Worm (Caenorhabditis elegans) whole organism, L3 larva: ENCODE measurements around the gene trcs-1.

Experiments used
- ceh-16 ChIP-seq: sonication (generic microtip); optimal IDR thresholded peaks from 2 replicates; lab custom pipeline; 2017; ENCODE audit warnings: missing biosample characterization, missing genetic modification characterization
- ceh-28 ChIP-seq: fragments of 150-350 bp; optimal IDR thresholded peaks from 2 replicates; lab custom pipeline; 2014; ENCODE audit warnings: missing biosample characterization, missing genetic modification reagents, missing genetic modification characterization
- ceh-82 ChIP-seq: fragments of 150-350 bp; optimal IDR thresholded peaks from 2 replicates; lab custom pipeline; 2014; ENCODE audit warnings: missing biosample characterization, missing genetic modification characterization
- daf-12 ChIP-seq: fragments of 150-350 bp; optimal IDR thresholded peaks from 2 replicates; lab custom pipeline; 2014; ENCODE audit warnings: missing biosample characterization, missing genetic modification reagents, missing genetic modification characterization
- egl-27 ChIP-seq: sonication (generic microtip); optimal IDR thresholded peaks from 4 replicates; lab custom pipeline; 2017; ENCODE audit warnings: missing biosample characterization, missing genetic modification reagents, missing genetic modification characterization
- egl-5 ChIP-seq: fragments of 150-350 bp; optimal IDR thresholded peaks from 2 replicates; lab custom pipeline; 2017; ENCODE audit warnings: missing biosample characterization, missing genetic modification reagents, missing genetic modification characterization, inconsistent platforms
- elt-1 ChIP-seq: fragments of 150-350 bp; optimal IDR thresholded peaks from 2 replicates; lab custom pipeline; 2014; ENCODE audit warnings: missing biosample characterization, missing genetic modification characterization
- elt-2 ChIP-seq: sonication (generic microtip); optimal IDR thresholded peaks from 2 replicates; lab custom pipeline; 2016; ENCODE audit warnings: missing genetic modification reagents, mild to moderate bottlenecking, missing genetic modification characterization, missing compliant biosample characterization
- elt-3 ChIP-seq, 3 experiments: fragments of 150-350 bp in 1 of 3; sonication (generic microtip) in 2 of 3; optimal IDR thresholded peaks; 2 replicates in 2 of 3; 4 replicates in 1 of 3; lab custom pipeline; 2014 to 2017; ENCODE audit warnings: missing biosample characterization in 3 of 3, missing genetic modification characterization in 3 of 3
- eor-1 ChIP-seq, 2 experiments: fragments of 150-350 bp; optimal IDR thresholded peaks; 2 replicates each; lab custom pipeline; 2014 to 2018; ENCODE audit warnings: missing biosample characterization in 2 of 2, missing genetic modification characterization in 2 of 2
- fkh-2 ChIP-seq: fragments of 150-350 bp; optimal IDR thresholded peaks from 2 replicates; lab custom pipeline; 2014; ENCODE audit warnings: missing biosample characterization, missing genetic modification reagents, missing genetic modification characterization
- hmg-11 ChIP-seq: sonication (generic microtip); optimal IDR thresholded peaks from 2 replicates; lab custom pipeline; 2016; ENCODE audit warnings: missing genetic modification characterization, missing compliant biosample characterization
- lin-15B ChIP-seq: fragments of 150-350 bp; optimal IDR thresholded peaks from 2 replicates; lab custom pipeline; 2014; ENCODE audit warnings: missing biosample characterization, missing genetic modification characterization
- lsy-12 ChIP-seq: sonication (generic microtip); optimal IDR thresholded peaks from 2 replicates; lab custom pipeline; 2016; ENCODE audit warnings: mild to moderate bottlenecking, missing genetic modification characterization, missing compliant biosample characterization
- mdl-1 ChIP-seq: fragments of 150-350 bp; optimal IDR thresholded peaks from 2 replicates; lab custom pipeline; 2014; ENCODE audit warnings: missing biosample characterization, missing genetic modification characterization
- mml-1 ChIP-seq: fragments of 150-350 bp; sonication (generic microtip); optimal IDR thresholded peaks from 3 replicates; lab custom pipeline; 2014; ENCODE audit warnings: missing biosample characterization, missing genetic modification characterization
- nfya-1 ChIP-seq: sonication (generic microtip); optimal IDR thresholded peaks from 2 replicates; lab custom pipeline; 2017; ENCODE audit warnings: missing genetic modification characterization, mild to moderate bottlenecking, missing compliant biosample characterization, antibody characterized with exemption, moderate library complexity; ENCODE audit not compliant: insufficient read depth
- nhr-12 ChIP-seq: fragments of 150-350 bp; optimal IDR thresholded peaks from 2 replicates; lab custom pipeline; 2014; ENCODE audit warnings: missing biosample characterization, missing genetic modification characterization
- nhr-23 ChIP-seq: fragments of 150-350 bp; optimal IDR thresholded peaks from 2 replicates; lab custom pipeline; 2014; ENCODE audit warnings: missing biosample characterization, missing genetic modification reagents, missing genetic modification characterization
- nhr-237 ChIP-seq: fragments of 150-350 bp; optimal IDR thresholded peaks from 2 replicates; lab custom pipeline; 2014; ENCODE audit warnings: missing biosample characterization, missing genetic modification characterization
- nhr-25 ChIP-seq: sonication (generic microtip); optimal IDR thresholded peaks from 2 replicates; lab custom pipeline; 2017; ENCODE audit warnings: missing biosample characterization, missing genetic modification characterization
- nhr-28 ChIP-seq: fragments of 150-350 bp; optimal IDR thresholded peaks from 2 replicates; lab custom pipeline; 2014; ENCODE audit warnings: missing biosample characterization, missing genetic modification characterization
- nhr-67 ChIP-seq: fragments of 150-350 bp; optimal IDR thresholded peaks from 2 replicates; lab custom pipeline; 2014; ENCODE audit warnings: missing biosample characterization, missing genetic modification characterization
- nhr-77 ChIP-seq: fragments of 150-350 bp; optimal IDR thresholded peaks from 2 replicates; lab custom pipeline; 2014; ENCODE audit warnings: missing biosample characterization, missing genetic modification characterization
- sea-2 ChIP-seq: fragments of 150-350 bp; sonication (generic microtip); optimal IDR thresholded peaks from 4 replicates; lab custom pipeline; 2014; ENCODE audit warnings: missing biosample characterization, missing genetic modification reagents, missing genetic modification characterization
- skn-1 ChIP-seq: fragments of 150-350 bp; optimal IDR thresholded peaks from 2 replicates; lab custom pipeline; 2014; ENCODE audit warnings: missing biosample characterization, missing genetic modification characterization
- tbx-2 ChIP-seq: sonication (generic microtip); optimal IDR thresholded peaks from 2 replicates; lab custom pipeline; 2016; ENCODE audit warnings: mild to moderate bottlenecking, missing genetic modification characterization, missing compliant biosample characterization
- unc-39 ChIP-seq: sonication (generic microtip); optimal IDR thresholded peaks from 4 replicates; lab custom pipeline; 2017; ENCODE audit warnings: missing biosample characterization, missing genetic modification characterization
- unc-62 ChIP-seq: fragments of 150-350 bp; sonication (generic microtip); optimal IDR thresholded peaks from 4 replicates; lab custom pipeline; 2014; ENCODE audit warnings: missing biosample characterization, missing genetic modification reagents, missing genetic modification characterization
- zag-1 ChIP-seq: fragments of 150-350 bp; optimal IDR thresholded peaks from 2 replicates; lab custom pipeline; 2014; ENCODE audit warnings: missing biosample characterization, missing genetic modification characterization
- ztf-11 ChIP-seq: fragments of 150-350 bp; optimal IDR thresholded peaks from 2 replicates; lab custom pipeline; 2014; ENCODE audit warnings: missing biosample characterization, missing genetic modification characterization
- ztf-4 ChIP-seq: fragments of 150-350 bp; optimal IDR thresholded peaks from 2 replicates; lab custom pipeline; 2014; ENCODE audit warnings: missing biosample characterization, missing genetic modification characterization

Gene trcs-1

DNA sequence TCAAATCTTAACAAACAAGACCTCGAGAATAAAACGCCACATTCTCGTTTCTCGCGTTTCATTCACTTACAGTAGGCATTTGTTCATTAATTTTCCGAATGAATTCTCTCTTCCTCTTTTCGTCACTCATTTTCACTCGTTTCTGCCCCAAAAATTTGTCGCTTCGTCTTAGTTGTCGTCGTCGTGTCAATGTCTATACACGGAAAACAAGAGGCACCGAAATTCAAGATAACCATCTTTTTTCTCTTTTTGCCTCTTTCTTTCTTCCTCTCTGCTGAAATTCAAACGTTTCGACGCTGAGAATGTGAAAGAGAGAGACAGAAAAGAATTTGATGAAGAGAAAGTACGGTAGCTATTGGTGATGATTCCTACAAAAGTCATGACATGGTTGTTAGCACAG lies 29.4 kb upstream of the trcs-1 start:
- TF ChIP-seq daf-12 (tag; lab: Kevin White, UChicago) = no peak
- no peak for TF ChIP-seq fkh-2
- no peak for TF ChIP-seq nhr-77 (tag; lab: Kevin White, UChicago)
- no peak for TF ChIP-seq elt-2 (tag; lab: Kevin White, UChicago)
- no peak for TF ChIP-seq mml-1 (tag; lab: Kevin White, UChicago)
- no peak for TF ChIP-seq ztf-11
- no peak for TF ChIP-seq ceh-82 (tag; lab: Kevin White, UChicago)
- no peak for TF ChIP-seq nfya-1 (tag; lab: Kevin White, UChicago)
- TF ChIP-seq nhr-25 (tag; lab: Kevin White, UChicago) = peak; percentile 61
- no peak for TF ChIP-seq unc-62 (GFP tag; lab: Kevin White, UChicago)
- TF ChIP-seq elt-1 (tag; lab: Kevin White, UChicago) = peak; percentile 99
- TF ChIP-seq nhr-23 (tag; lab: Kevin White, UChicago) = peak; percentile 9
- TF ChIP-seq nhr-237 (tag; lab: Kevin White, UChicago) = no peak
- TF ChIP-seq tbx-2 (tag; lab: Kevin White, UChicago) = no peak
- no peak for TF ChIP-seq skn-1
- no peak for TF ChIP-seq zag-1 (tag; lab: Kevin White, UChicago)
- no peak for TF ChIP-seq unc-39

DNA sequence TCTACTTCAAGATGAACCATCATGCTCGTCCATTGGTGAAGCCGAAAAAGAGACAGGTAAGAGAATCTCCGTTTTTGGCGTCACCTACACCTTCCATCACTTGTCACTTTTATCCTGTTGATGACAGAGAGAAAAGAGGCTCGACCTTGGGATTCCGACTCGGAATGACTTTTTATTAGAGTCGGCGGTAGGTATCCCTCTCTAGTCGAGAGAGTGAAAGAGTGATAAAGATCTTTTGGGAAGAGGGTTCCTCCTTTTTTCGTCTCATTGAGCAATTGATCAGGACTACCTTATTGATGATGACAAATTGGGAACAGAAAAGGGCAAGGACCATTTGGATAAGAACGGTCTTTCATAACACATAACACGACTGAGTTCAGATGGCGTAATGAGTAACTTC lies 28.7 kb upstream of the trcs-1 start:
- TF ChIP-seq nfya-1 (tag; lab: Kevin White, UChicago) (no peak), fkh-2 (no peak), nhr-67 (tag; lab: Kevin White, UChicago) (no peak), ztf-4 (tag; lab: Kevin White, UChicago) (no peak), elt-1 (tag; lab: Kevin White, UChicago) (peak; percentile 96)
- TF ChIP-seq, all 47 proteins: peak for 1

DNA sequence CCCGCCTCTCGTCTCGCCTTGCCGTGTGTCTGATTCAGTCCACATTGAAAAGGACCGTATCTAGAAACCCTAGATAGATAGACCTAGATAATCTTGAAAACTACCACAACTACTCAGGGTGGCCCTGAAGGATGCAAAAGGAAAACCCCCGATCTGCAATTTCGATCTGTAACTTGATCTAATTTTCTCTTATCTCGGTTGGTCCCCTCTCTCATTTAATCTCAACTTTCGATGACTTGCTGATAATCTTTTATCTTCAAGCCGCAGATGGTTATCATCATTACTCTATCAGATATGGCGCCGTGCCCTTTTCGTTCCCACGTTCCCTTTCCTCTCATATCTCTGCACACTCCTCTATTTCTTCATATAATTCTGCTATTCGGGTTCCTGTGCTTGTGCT lies 26.9 kb upstream of the trcs-1 start:
- peak; percentile 86 for TF ChIP-seq nhr-23 (tag; lab: Kevin White, UChicago)
- TF ChIP-seq elt-1 (tag; lab: Kevin White, UChicago) = peak; percentile 100
- peak; percentile 47 for TF ChIP-seq ceh-16
- no peak for TF ChIP-seq elt-3 (tag; optimal IDR thresholded peaks at IDR 0.05; lab: Kevin White, UChicago)
- peak; percentile 23 for TF ChIP-seq lsy-12 (tag; lab: Kevin White, UChicago)
- no peak for TF ChIP-seq egl-5 (tag; lab: Kevin White, UChicago)
- TF ChIP-seq nhr-25 (tag; lab: Kevin White, UChicago) = peak; percentile 67
- TF ChIP-seq mdl-1 (tag; lab: Kevin White, UChicago) = no peak

DNA sequence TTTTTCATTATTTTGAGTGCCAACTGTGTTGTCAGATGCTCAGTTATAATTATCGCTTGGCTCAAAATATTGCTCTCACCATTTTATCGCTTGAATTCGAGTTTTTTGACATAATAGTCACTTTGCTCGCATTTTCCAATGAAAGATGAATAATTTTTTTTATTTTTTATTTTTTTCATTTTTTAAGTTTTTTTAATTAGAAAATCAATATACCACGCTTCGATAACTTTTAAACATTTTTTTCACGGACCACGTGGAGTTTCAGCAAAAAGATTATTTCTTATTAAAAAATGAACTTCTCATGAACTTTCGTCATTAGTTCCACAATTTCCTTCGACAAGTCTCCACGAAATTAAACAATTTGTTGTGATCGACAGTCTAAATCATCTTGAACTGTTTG lies 26.1 kb upstream of the trcs-1 start, which contains the start of gene elt-1:
Gene elt-1, plus strand, starts transcription at position 301 of the 400 bp plus-strand sequence.
- no peak for TF ChIP-seq egl-27 (tag; lab: Kevin White, UChicago)
- no peak for TF ChIP-seq nhr-77 (tag; lab: Kevin White, UChicago)
- no peak for TF ChIP-seq lin-15B
- TF ChIP-seq fkh-2 = no peak
- no peak for TF ChIP-seq nhr-237 (tag; lab: Kevin White, UChicago)
- no peak for TF ChIP-seq nhr-28 (tag; lab: Kevin White, UChicago)
- no peak for TF ChIP-seq mdl-1 (tag; lab: Kevin White, UChicago)
- TF ChIP-seq eor-1 (tag; optimal IDR thresholded peaks at IDR 0.05; lab: Kevin White, UChicago) = no peak
- TF ChIP-seq ceh-28 (tag; lab: Kevin White, UChicago) = no peak
- no peak for TF ChIP-seq hmg-11 (tag; lab: Kevin White, UChicago)
- TF ChIP-seq daf-12 (tag; lab: Kevin White, UChicago) = no peak
- no peak for TF ChIP-seq nhr-12 (tag; lab: Kevin White, UChicago)
- TF ChIP-seq nfya-1 (tag; lab: Kevin White, UChicago) = no peak
- TF ChIP-seq mml-1 (tag; lab: Kevin White, UChicago) = no peak
- no peak for TF ChIP-seq sea-2 (GFP tag; lab: Kevin White, UChicago)

DNA sequence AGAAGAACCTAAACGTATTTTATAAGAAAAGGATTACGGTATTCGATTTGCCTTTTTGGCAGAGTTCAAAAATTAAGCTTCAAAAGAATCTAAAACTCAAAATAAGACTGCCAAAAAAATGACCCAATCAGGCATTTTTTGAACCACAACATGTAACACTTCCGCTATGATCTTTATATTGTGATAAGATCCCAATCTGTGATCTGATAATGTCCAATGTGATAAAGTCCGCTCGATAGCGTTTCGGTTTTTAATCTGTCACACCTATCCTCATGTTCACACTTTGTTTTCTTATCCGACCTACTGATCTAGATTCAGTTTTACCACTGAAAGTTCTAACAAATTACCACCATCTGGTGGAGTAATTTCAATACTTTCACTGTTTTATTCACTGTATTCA lies 25.4 kb upstream of the trcs-1 start:
- peak; percentile 22 for TF ChIP-seq nhr-23 (tag; lab: Kevin White, UChicago)
- no peak for TF ChIP-seq ztf-11
- TF ChIP-seq elt-1 (tag; lab: Kevin White, UChicago) = peak; percentile 99
